Fruit fly (Drosophila melanogaster): Measurements from ENCODE around the gene CG5866.

- TF ChIP-seq spab (GFP tag; optimal IDR thresholded peaks at IDR 0.05) (no peak), CG6854 (GFP tag; optimal IDR thresholded peaks at IDR 0.05) (no peak), CG31627 (GFP tag; optimal IDR thresholded peaks at IDR 0.05) (no peak), acj6 (GFP tag; optimal IDR thresholded peaks at IDR 0.05) (no peak), achi (GFP tag; optimal IDR thresholded peaks at IDR 0.05) (no peak), topi (GFP tag; optimal IDR thresholded peaks at IDR 0.05) (no peak), salr (GFP tag; optimal IDR thresholded peaks at IDR 0.05) (no peak), fkh (GFP tag; optimal IDR thresholded peaks at IDR 0.05) (no peak), CG11762 (GFP tag; optimal IDR thresholded peaks at IDR 0.05; ENCODE audit: insufficient read depth) (no peak), CG3919 (GFP tag; optimal IDR thresholded peaks at IDR 0.05) (no peak), Ets96B (tag; optimal IDR thresholded peaks at IDR 0.05) (no peak)
Measured at dm6 chr3R:17407576-17407975, 8.0 kb upstream of the CG5866 start, which contains the start of gene CG17283.
